Fruit fly (Drosophila melanogaster) whole organism, prepupa: ENCODE results near the gene Ubr3.

ENCODE experiments used
- CG10631 ChIP-seq: fragments of 200-800 bp; sonication (Bioruptor generic); optimal IDR thresholded peaks from 2 replicates; lab custom pipeline; 2016; ENCODE audit warnings: missing biosample characterization, missing genetic modification characterization
- CG11762 ChIP-seq: fragments of 200-800 bp; sonication (Bioruptor generic); optimal IDR thresholded peaks from 3 replicates; lab custom pipeline; 2016; ENCODE audit warnings: missing biosample characterization, missing genetic modification characterization; ENCODE audit not compliant: insufficient read depth
- CG11902 ChIP-seq: fragments of 200-800 bp; sonication (Bioruptor generic); optimal IDR thresholded peaks from 3 replicates; lab custom pipeline; 2016; ENCODE audit warnings: missing biosample characterization, missing genetic modification characterization
- CG15336 ChIP-seq: fragments of 200-800 bp; sonication (Bioruptor generic); IDR thresholded peaks from 2 replicates; pipeline ENCODE4 v1.3.6; 2022; ENCODE audit warnings: missing biosample characterization, missing genetic modification characterization
- CG1621 ChIP-seq: fragments of 200-800 bp; sonication (Bioruptor generic); optimal IDR thresholded peaks from 3 replicates; lab custom pipeline; 2018; ENCODE audit warnings: missing biosample characterization, mild to moderate bottlenecking, missing genetic modification characterization
- CG16779 ChIP-seq: fragments of 200-800 bp; sonication (Bioruptor generic); optimal IDR thresholded peaks from 3 replicates; lab custom pipeline; 2017; ENCODE audit warnings: missing biosample characterization, mild to moderate bottlenecking, missing genetic modification characterization
- CG31627 ChIP-seq: fragments of 200-800 bp; sonication (Bioruptor generic); optimal IDR thresholded peaks from 3 replicates; lab custom pipeline; 2016; ENCODE audit warnings: missing biosample characterization, missing genetic modification characterization
- CG6163 ChIP-seq: fragments of 200-800 bp; sonication (Bioruptor generic); IDR thresholded peaks from 3 replicates; pipeline ENCODE4 v1.3.6; 2022; ENCODE audit warnings: missing biosample characterization, missing genetic modification characterization
- CG6792 ChIP-seq: fragments of 200-800 bp; sonication (Bioruptor generic); optimal IDR thresholded peaks from 3 replicates; lab custom pipeline; 2016; ENCODE audit warnings: missing biosample characterization, missing genetic modification characterization
- CG6808 ChIP-seq: fragments of 200-800 bp; sonication (Bioruptor generic); optimal IDR thresholded peaks from 3 replicates; lab custom pipeline; 2017; ENCODE audit warnings: missing biosample characterization, missing genetic modification characterization, mild to moderate bottlenecking, moderate library complexity, missing genetic modification reagents
- CG6854 ChIP-seq: fragments of 200-800 bp; sonication (Bioruptor generic); optimal IDR thresholded peaks from 2 replicates; lab custom pipeline; 2017; ENCODE audit warnings: missing biosample characterization, mild to moderate bottlenecking, missing genetic modification characterization
- CG7368 ChIP-seq: fragments of 200-800 bp; sonication (Bioruptor generic); optimal IDR thresholded peaks from 3 replicates; lab custom pipeline; 2016; ENCODE audit warnings: missing biosample characterization, missing genetic modification characterization
- CG8119 ChIP-seq: fragments of 200-800 bp; sonication (Bioruptor generic); IDR thresholded peaks from 3 replicates; pipeline ENCODE4 v1.3.6; 2022; ENCODE audit warnings: missing biosample characterization, missing genetic modification characterization
- CG8632 ChIP-seq: fragments of 200-800 bp; sonication (Bioruptor generic); optimal IDR thresholded peaks from 3 replicates; lab custom pipeline; 2016; ENCODE audit warnings: missing biosample characterization, missing genetic modification characterization
- CG9139 ChIP-seq: fragments of 200-800 bp; sonication (Bioruptor generic); optimal IDR thresholded peaks from 3 replicates; lab custom pipeline; 2017; ENCODE audit warnings: missing biosample characterization, mild to moderate bottlenecking, missing genetic modification characterization
- Eip75B ChIP-seq: fragments of 200-800 bp; sonication (Bioruptor generic); optimal IDR thresholded peaks from 3 replicates; lab custom pipeline; 2016; ENCODE audit warnings: missing biosample characterization, missing genetic modification characterization
- Eip78C ChIP-seq: fragments of 200-800 bp; sonication (Bioruptor generic); peaks from one replicate; lab custom pipeline; 2016; ENCODE audit warnings: missing biosample characterization, missing genetic modification characterization
- Eip93F ChIP-seq: fragments of 200-800 bp; sonication (Bioruptor generic); optimal IDR thresholded peaks from 2 replicates; lab custom pipeline; 2016; ENCODE audit warnings: missing biosample characterization, mild to moderate bottlenecking, missing genetic modification characterization
- Ets21C ChIP-seq: fragments of 200-800 bp; sonication (Bioruptor generic); optimal IDR thresholded peaks from 3 replicates; lab custom pipeline; 2016; ENCODE audit warnings: missing biosample characterization, missing genetic modification characterization
- Hr38 ChIP-seq: sonication (Bioruptor generic); optimal IDR thresholded peaks from 2 replicates; lab custom pipeline; 2016; ENCODE audit warnings: missing biosample characterization, missing genetic modification characterization
- Hr4 ChIP-seq: fragments of 200-800 bp; sonication (Bioruptor generic); optimal IDR thresholded peaks from 3 replicates; lab custom pipeline; 2016; ENCODE audit warnings: missing biosample characterization, missing genetic modification characterization
- Lpt ChIP-seq: fragments of 200-800 bp; sonication (Bioruptor generic); optimal IDR thresholded peaks from 3 replicates; lab custom pipeline; 2016; ENCODE audit warnings: missing biosample characterization, missing genetic modification characterization
- OdsH ChIP-seq: fragments of 200-800 bp; sonication (Bioruptor generic); optimal IDR thresholded peaks from 3 replicates; lab custom pipeline; 2016; ENCODE audit warnings: missing biosample characterization, missing genetic modification characterization
- Smox ChIP-seq: fragments of 200-800 bp; sonication (Bioruptor generic); optimal IDR thresholded peaks from 3 replicates; lab custom pipeline; 2016; ENCODE audit warnings: missing biosample characterization, missing genetic modification characterization
- Sox102F ChIP-seq: fragments of 200-800 bp; sonication (Bioruptor generic); optimal IDR thresholded peaks from 2 replicates; lab custom pipeline; 2016; ENCODE audit warnings: missing biosample characterization, mild to moderate bottlenecking, missing genetic modification characterization
- Sox15 ChIP-seq: fragments of 200-800 bp; sonication (Bioruptor generic); optimal IDR thresholded peaks from 3 replicates; lab custom pipeline; 2016; ENCODE audit warnings: missing biosample characterization, missing genetic modification characterization
- achi ChIP-seq: fragments of 200-800 bp; sonication (Bioruptor generic); optimal IDR thresholded peaks from 3 replicates; lab custom pipeline; 2016; ENCODE audit warnings: missing biosample characterization, missing genetic modification characterization
- acj6 ChIP-seq: fragments of 200-800 bp; sonication (Bioruptor generic); optimal IDR thresholded peaks from 3 replicates; lab custom pipeline; 2016; ENCODE audit warnings: missing biosample characterization, missing genetic modification characterization
- cyc ChIP-seq: fragments of 200-800 bp; sonication (Bioruptor generic); optimal IDR thresholded peaks from 3 replicates; lab custom pipeline; 2016; ENCODE audit warnings: missing biosample characterization, missing genetic modification characterization
- dac ChIP-seq: fragments of 200-800 bp; sonication (Bioruptor generic); optimal IDR thresholded peaks from 2 replicates; lab custom pipeline; 2017; ENCODE audit warnings: missing biosample characterization, mild to moderate bottlenecking, missing genetic modification characterization
- dsx ChIP-seq: fragments of 200-800 bp; optimal IDR thresholded peaks from 3 replicates; lab custom pipeline; 2019; ENCODE audit warnings: missing biosample characterization, mild to moderate bottlenecking, missing genetic modification characterization, moderate library complexity; ENCODE audit not compliant: poor library complexity, severe bottlenecking
- eg ChIP-seq: fragments of 200-800 bp; sonication (Bioruptor generic); IDR thresholded peaks from 3 replicates; pipeline ENCODE4 v1.3.6; 2022; ENCODE audit warnings: missing biosample characterization, missing genetic modification characterization
- esn ChIP-seq: fragments of 200-800 bp; sonication (Bioruptor generic); optimal IDR thresholded peaks from 2 replicates; lab custom pipeline; 2016; ENCODE audit warnings: missing biosample characterization, mild to moderate bottlenecking, missing genetic modification characterization, moderate library complexity
- fd59A ChIP-seq: fragments of 200-800 bp; sonication (Bioruptor generic); optimal IDR thresholded peaks from 2 replicates; lab custom pipeline; 2017; ENCODE audit warnings: missing biosample characterization, mild to moderate bottlenecking, missing genetic modification characterization, missing genetic modification reagents
- fd85E ChIP-seq: fragments of 200-800 bp; sonication (Bioruptor generic); optimal IDR thresholded peaks from 3 replicates; lab custom pipeline; 2016; ENCODE audit warnings: missing biosample characterization, missing genetic modification characterization
- fkh ChIP-seq: fragments of 200-800 bp; sonication (Bioruptor generic); optimal IDR thresholded peaks from 3 replicates; lab custom pipeline; 2017; ENCODE audit warnings: missing biosample characterization, mild to moderate bottlenecking, missing genetic modification characterization, moderate library complexity
- lz ChIP-seq: fragments of 200-800 bp; sonication (Bioruptor generic); optimal IDR thresholded peaks from 3 replicates; lab custom pipeline; 2016; ENCODE audit warnings: missing biosample characterization, missing genetic modification characterization
- net ChIP-seq: fragments of 200-800 bp; sonication (Bioruptor generic); optimal IDR thresholded peaks from 3 replicates; lab custom pipeline; 2016; ENCODE audit warnings: missing biosample characterization, missing genetic modification characterization
- salr ChIP-seq, 2 experiments: fragments of 200-800 bp; sonication (Bioruptor generic); optimal IDR thresholded peaks; 3 replicates each; lab custom pipeline; 2016 to 2018; ENCODE audit warnings: missing biosample characterization in 2 of 2, missing genetic modification characterization in 2 of 2, mild to moderate bottlenecking in 1 of 2
- spab ChIP-seq: fragments of 200-800 bp; sonication (Bioruptor generic); optimal IDR thresholded peaks from 2 replicates; lab custom pipeline; 2017; ENCODE audit warnings: missing biosample characterization, mild to moderate bottlenecking, missing genetic modification characterization, missing genetic modification reagents
- ss ChIP-seq, 2 experiments: fragments of 200-800 bp; sonication (Bioruptor generic); optimal IDR thresholded peaks; 2 replicates in 1 of 2; 3 replicates in 1 of 2; lab custom pipeline; 2017 to 2018; ENCODE audit warnings: mild to moderate bottlenecking in 2 of 2, missing biosample characterization in 2 of 2, missing genetic modification characterization in 2 of 2, moderate library complexity in 1 of 2
- svp ChIP-seq: fragments of 200-800 bp; sonication (Bioruptor generic); peaks from one replicate; lab custom pipeline; 2016; ENCODE audit warnings: missing biosample characterization, missing genetic modification characterization

The Ubr3 gene

dm6 chrX:7893411-7894122, 42.1 kb upstream of the Ubr3 start, which contains the start of the genes CG45089, ND-MNLL and p115 (continued):
- TF ChIP-seq Eip78C (GFP tag; lab: Kevin White, UChicago) (peak; percentile 58), Ets21C (GFP tag; lab: Kevin White, UChicago) (peak; percentile 13), ss (GFP tag; optimal IDR thresholded peaks at IDR 0.05; lab: Kevin White, UChicago) (peak in 1 of 2 experiments; percentile 4), salr (GFP tag; optimal IDR thresholded peaks at IDR 0.05; lab: Kevin White, UChicago) (peak in 1 of 2 experiments; percentile 10), CG9139 (GFP tag; lab: Kevin White, UChicago) (no peak), Eip75B (peak; percentile 35), fd59A (GFP tag; lab: Kevin White, UChicago) (no peak), CG6854 (no peak), lz (peak; percentile 57), net (GFP tag; lab: Kevin White, UChicago) (no peak), dac (GFP tag; lab: Kevin White, UChicago) (no peak), dsx (GFP tag; lab: Kevin White, UChicago) (peak; percentile 24), Sox102F (peak; percentile 42), Lpt (GFP tag; lab: Kevin White, UChicago) (no peak), Eip93F (GFP tag; lab: Kevin White, UChicago) (peak; percentile 57), CG16779 (tag; lab: Kevin White, UChicago) (no peak), Sox15 (GFP tag; lab: Kevin White, UChicago) (no peak), CG1621 (tag; lab: Kevin White, UChicago) (no peak), esn (peak; percentile 59), fd85E (GFP tag; lab: Kevin White, UChicago) (no peak)

- TF ChIP-seq OdsH (GFP tag; lab: Kevin White, UChicago) (no peak), svp (GFP tag; lab: Kevin White, UChicago) (peak; percentile 38)
Measured at dm6 chrX:7900659-7901058, 35.0 kb upstream of the Ubr3 start.

dm6 chrX:7901153-7902038, 34.3 kb upstream of the Ubr3 start, which contains the start of the genes RpS6 and bys:
Gene RpS6 (minus strand): TSS chrX:7901331.
Gene bys (plus strand): TSS chrX:7901880.
- TF ChIP-seq Hr38 (GFP tag; lab: Kevin White, UChicago) (no peak), CG10631 (GFP tag; lab: Kevin White, UChicago) (peak; percentile 47), achi (GFP tag; lab: Kevin White, UChicago) (peak; percentile 38), Hr4 (GFP tag; lab: Kevin White, UChicago) (no peak), CG6792 (GFP tag; lab: Kevin White, UChicago) (peak; percentile 16), CG15336 (GFP tag; lab: Robert Waterston, UW) (peak; percentile 46; the same call in 1 of the 2 replicates), CG6163 (GFP tag; lab: Robert Waterston, UW) (peak; percentile 70), Sox15 (GFP tag; lab: Kevin White, UChicago) (no peak), fd59A (GFP tag; lab: Kevin White, UChicago) (no peak), CG11902 (GFP tag; lab: Kevin White, UChicago) (no peak), dac (GFP tag; lab: Kevin White, UChicago) (no peak), salr (GFP tag; optimal IDR thresholded peaks at IDR 0.05; lab: Kevin White, UChicago) (peak in 1 of 2 experiments; percentile 26), OdsH (GFP tag; lab: Kevin White, UChicago) (peak; percentile 23), CG6854 (peak; percentile 83), CG8119 (GFP tag; lab: Robert Waterston, UW) (no peak), cyc (peak; percentile 28), esn (peak; percentile 59), CG31627 (GFP tag; lab: Kevin White, UChicago) (peak; percentile 40), Eip93F (GFP tag; lab: Kevin White, UChicago) (peak; percentile 34), Ets21C (GFP tag; lab: Kevin White, UChicago) (peak; percentile 2), CG1621 (tag; lab: Kevin White, UChicago) (peak; percentile 11), CG9139 (GFP tag; lab: Kevin White, UChicago) (peak; percentile 64), Smox (GFP tag; lab: Kevin White, UChicago) (peak; percentile 30), fd85E (GFP tag; lab: Kevin White, UChicago) (peak; percentile 21), CG11762 (GFP tag; lab: Kevin White, UChicago) (no peak), CG8632 (peak; percentile 41), acj6 (peak; percentile 42), fkh (GFP tag; lab: Kevin White, UChicago) (peak; percentile 7), ss (GFP tag; optimal IDR thresholded peaks at IDR 0.05; lab: Kevin White, UChicago) (peak; percentile 54 to 55), eg (GFP tag; lab: Robert Waterston, UW) (peak; percentile 46), CG7368 (GFP tag; lab: Kevin White, UChicago) (peak; percentile 30), spab (no peak), CG6808 (GFP tag; lab: Kevin White, UChicago) (peak; percentile 27)
